Fruit fly (Drosophila melanogaster) whole organism, embryonic: Measurements from ENCODE around the gene CG14715.
A peak's percentile ranks its signal among the peaks of the same experiment; 100 is the strongest.

ENCODE experiments used
- Ada2b ChIP-seq: fragments of 200-800 bp; sonication (Bioruptor generic); IDR thresholded peaks from 2 replicates; pipeline ENCODE4 v1.3.6; 2022; ENCODE audit warnings: missing biosample characterization, missing genetic modification characterization
- Antp ChIP-seq: fragments of 200-800 bp; sonication (Bioruptor generic); optimal IDR thresholded peaks from 3 replicates; lab custom pipeline; 2016; ENCODE audit warnings: missing biosample characterization, missing genetic modification characterization
- BtbVII ChIP-seq: fragments of 200-800 bp; sonication (Bioruptor generic); optimal IDR thresholded peaks from 3 replicates; lab custom pipeline; 2017; ENCODE audit warnings: missing biosample characterization, mild to moderate bottlenecking, missing genetic modification characterization
- CG12659 ChIP-seq: fragments of 200-800 bp; sonication (Bioruptor generic); optimal IDR thresholded peaks from 3 replicates; lab custom pipeline; 2017; ENCODE audit warnings: mild to moderate bottlenecking, missing biosample characterization, missing genetic modification reagents, missing genetic modification characterization
- CG13424 ChIP-seq: fragments of 200-800 bp; sonication (Bioruptor generic); optimal IDR thresholded peaks from 2 replicates; lab custom pipeline; 2019; ENCODE audit warnings: missing biosample characterization, mild to moderate bottlenecking, missing genetic modification characterization, moderate library complexity
- CG14050 ChIP-seq: fragments of 200-800 bp; sonication (Bioruptor generic); IDR thresholded peaks from 3 replicates; pipeline ENCODE4 v1.3.6; 2022; ENCODE audit warnings: missing biosample characterization, missing genetic modification characterization
- CG14965 ChIP-seq: fragments of 200-800 bp; sonication (Bioruptor generic); optimal IDR thresholded peaks from 2 replicates; lab custom pipeline; 2016; ENCODE audit warnings: missing biosample characterization, missing genetic modification characterization, borderline replicate concordance
- CG15269 ChIP-seq: fragments of 200-800 bp; sonication (Bioruptor generic); optimal IDR thresholded peaks from 2 replicates; lab custom pipeline; 2018; ENCODE audit warnings: missing biosample characterization, mild to moderate bottlenecking, missing genetic modification characterization, moderate library complexity
- CG15514 ChIP-seq: fragments of 200-800 bp; sonication (Bioruptor generic); optimal IDR thresholded peaks from 3 replicates; lab custom pipeline; 2017; ENCODE audit warnings: missing biosample characterization, missing genetic modification characterization, mild to moderate bottlenecking, moderate library complexity, missing genetic modification reagents
- CG18262 ChIP-seq: fragments of 200-800 bp; optimal IDR thresholded peaks from 3 replicates; lab custom pipeline; 2019; ENCODE audit warnings: missing biosample characterization, mild to moderate bottlenecking, missing genetic modification characterization, moderate library complexity
- CG2199 ChIP-seq: fragments of 200-800 bp; sonication (Bioruptor generic); IDR thresholded peaks from 3 replicates; pipeline ENCODE4 v1.3.6; 2022; ENCODE audit warnings: missing biosample characterization, missing genetic modification characterization
- CG2889 ChIP-seq: fragments of 200-800 bp; sonication (Bioruptor generic); IDR thresholded peaks from 3 replicates; pipeline ENCODE4 v1.3.6; 2022; ENCODE audit warnings: missing biosample characterization, missing genetic modification characterization
- CG32532 ChIP-seq: fragments of 200-800 bp; sonication (Bioruptor generic); IDR thresholded peaks from 2 replicates; pipeline ENCODE4 v1.3.6; 2022; ENCODE audit warnings: missing biosample characterization, missing genetic modification characterization
- CG6654 ChIP-seq: fragments of 200-800 bp; sonication (Bioruptor generic); optimal IDR thresholded peaks from 2 replicates; lab custom pipeline; 2017; ENCODE audit warnings: missing biosample characterization, mild to moderate bottlenecking, missing genetic modification characterization
- CG8924 ChIP-seq: fragments of 200-800 bp; optimal IDR thresholded peaks from 3 replicates; lab custom pipeline; 2019; ENCODE audit warnings: missing biosample characterization, mild to moderate bottlenecking, missing genetic modification characterization, moderate library complexity
- CG9437 ChIP-seq: fragments of 200-800 bp; sonication (Bioruptor generic); optimal IDR thresholded peaks from 2 replicates; lab custom pipeline; 2018; ENCODE audit warnings: missing biosample characterization, mild to moderate bottlenecking, missing genetic modification characterization
- CG9876 ChIP-seq: fragments of 200-800 bp; sonication (Bioruptor generic); optimal IDR thresholded peaks from 2 replicates; lab custom pipeline; 2016; ENCODE audit warnings: missing biosample characterization, missing genetic modification characterization
- CHES-1-like ChIP-seq: fragments of 200-800 bp; sonication (Bioruptor generic); optimal IDR thresholded peaks from 2 replicates; lab custom pipeline; 2016; ENCODE audit warnings: missing biosample characterization, missing genetic modification characterization
- CkIIα-i1 ChIP-seq: fragments of 200-800 bp; sonication (Bioruptor generic); IDR thresholded peaks from 2 replicates; pipeline ENCODE4 v1.3.6; 2022; ENCODE audit warnings: missing biosample characterization, missing genetic modification characterization
- Dad ChIP-seq: fragments of 200-800 bp; sonication (Bioruptor generic); optimal IDR thresholded peaks from 3 replicates; lab custom pipeline; 2016; ENCODE audit warnings: missing biosample characterization, missing genetic modification characterization
- Dbx ChIP-seq: fragments of 200-800 bp; sonication (Bioruptor generic); IDR thresholded peaks from 3 replicates; pipeline ENCODE4 v1.3.6; 2022; ENCODE audit warnings: missing biosample characterization, missing genetic modification characterization
- Elba2 ChIP-seq: fragments of 200-800 bp; sonication (Bioruptor generic); optimal IDR thresholded peaks from 3 replicates; lab custom pipeline; 2016; ENCODE audit warnings: missing biosample characterization, missing genetic modification characterization
- Fer3 ChIP-seq: fragments of 200-800 bp; sonication (Bioruptor generic); optimal IDR thresholded peaks from 2 replicates; lab custom pipeline; 2018; ENCODE audit warnings: missing biosample characterization, mild to moderate bottlenecking, missing genetic modification characterization, moderate library complexity
- Hsf ChIP-seq: fragments of 200-800 bp; sonication (Bioruptor generic); optimal IDR thresholded peaks from 3 replicates; lab custom pipeline; 2016; ENCODE audit warnings: missing biosample characterization, missing genetic modification characterization
- Med ChIP-seq: fragments of 200-800 bp; sonication (Bioruptor generic); peaks from one replicate; lab custom pipeline; 2016; ENCODE audit warnings: missing biosample characterization, missing genetic modification characterization, mild to moderate bottlenecking, inconsistent platforms, moderate library complexity
- Mrtf ChIP-seq: fragments of 200-800 bp; sonication (Bioruptor generic); IDR thresholded peaks from 3 replicates; pipeline ENCODE4 v1.3.6; 2022; ENCODE audit warnings: missing biosample characterization, missing genetic modification characterization
- NC2β ChIP-seq: fragments of 200-800 bp; sonication (Bioruptor generic); optimal IDR thresholded peaks from 2 replicates; lab custom pipeline; 2016; ENCODE audit warnings: missing biosample characterization, missing genetic modification characterization
- NK7.1 ChIP-seq: fragments of 200-800 bp; sonication (Bioruptor generic); optimal IDR thresholded peaks from 3 replicates; lab custom pipeline; 2016; ENCODE audit warnings: missing biosample characterization, missing genetic modification characterization
- Neu2 ChIP-seq: fragments of 200-800 bp; sonication (Bioruptor generic); optimal IDR thresholded peaks from 3 replicates; lab custom pipeline; 2016; ENCODE audit warnings: missing biosample characterization, missing genetic modification characterization, borderline replicate concordance
- Oli ChIP-seq: fragments of 200-800 bp; sonication (Bioruptor generic); optimal IDR thresholded peaks from 2 replicates; lab custom pipeline; 2018; ENCODE audit warnings: missing biosample characterization, mild to moderate bottlenecking, missing genetic modification characterization, moderate library complexity
- Opbp ChIP-seq: fragments of 200-800 bp; sonication (Bioruptor generic); IDR thresholded peaks from 3 replicates; pipeline ENCODE4 v1.3.6; 2022; ENCODE audit warnings: missing biosample characterization, missing genetic modification characterization; ENCODE audit not compliant: partially characterized antibody
- Stat92E ChIP-seq, 3 experiments: fragments of >200 bp in 2 of 3; fragments of 200-800 bp in 1 of 3; sonication (Bioruptor generic) in 1 of 3; optimal IDR thresholded peaks; 2 replicates each; lab custom pipeline; 2017 to 2019; ENCODE audit warnings: missing biosample characterization in 3 of 3, missing genetic modification characterization in 3 of 3, mild to moderate bottlenecking in 1 of 3, moderate library complexity in 1 of 3
- TFAM ChIP-seq: fragments of 200-800 bp; sonication (Bioruptor generic); optimal IDR thresholded peaks from 2 replicates; lab custom pipeline; 2017; ENCODE audit warnings: missing biosample characterization, missing genetic modification characterization, inconsistent platforms
- bab2 ChIP-seq: fragments of 200-800 bp; sonication (Bioruptor generic); optimal IDR thresholded peaks from 2 replicates; lab custom pipeline; 2016; ENCODE audit warnings: missing biosample characterization, missing genetic modification characterization
- bigmax ChIP-seq: fragments of 200-800 bp; sonication (Bioruptor generic); optimal IDR thresholded peaks from 2 replicates; lab custom pipeline; 2018; ENCODE audit warnings: missing biosample characterization, mild to moderate bottlenecking, missing genetic modification characterization
- bowl ChIP-seq: fragments of 200-800 bp; sonication (Bioruptor generic); IDR thresholded peaks from 2 replicates; pipeline ENCODE4 v1.3.6; 2022; ENCODE audit warnings: missing biosample characterization, missing genetic modification characterization
- btn ChIP-seq: fragments of 200-800 bp; sonication (Bioruptor generic); optimal IDR thresholded peaks from 2 replicates; lab custom pipeline; 2016; ENCODE audit warnings: missing biosample characterization, missing genetic modification characterization
- chm ChIP-seq: fragments of 200-800 bp; sonication (Bioruptor generic); IDR thresholded peaks from 2 replicates; pipeline ENCODE4 v1.3.6; 2022; ENCODE audit warnings: missing biosample characterization, missing genetic modification characterization
- ci ChIP-seq: fragments of 200-800 bp; sonication (Bioruptor generic); IDR thresholded peaks from 3 replicates; pipeline ENCODE4 v1.3.6; 2022; ENCODE audit warnings: missing biosample characterization, missing genetic modification characterization
- emc ChIP-seq: fragments of 200-800 bp; sonication (Bioruptor generic); optimal IDR thresholded peaks from 2 replicates; lab custom pipeline; 2016; ENCODE audit warnings: missing biosample characterization, missing genetic modification characterization
- fru ChIP-seq: fragments of >200 bp; optimal IDR thresholded peaks from 2 replicates; lab custom pipeline; 2017
- gem ChIP-seq: fragments of 200-800 bp; sonication (Bioruptor generic); optimal IDR thresholded peaks from 2 replicates; lab custom pipeline; 2019; ENCODE audit warnings: missing biosample characterization, mild to moderate bottlenecking, missing genetic modification characterization, moderate library complexity
- grn ChIP-seq: fragments of 200-800 bp; sonication (Bioruptor generic); optimal IDR thresholded peaks from 3 replicates; lab custom pipeline; 2017; ENCODE audit warnings: missing biosample characterization, missing genetic modification characterization
- jigr1 ChIP-seq: fragments of 200-800 bp; sonication (Bioruptor generic); IDR thresholded peaks from 3 replicates; pipeline ENCODE4 v1.3.6; 2022; ENCODE audit warnings: missing biosample characterization, missing genetic modification characterization
- mam ChIP-seq: fragments of 200-800 bp; sonication (Bioruptor generic); optimal IDR thresholded peaks from 3 replicates; lab custom pipeline; 2016; ENCODE audit warnings: missing biosample characterization, missing genetic modification characterization
- mld ChIP-seq: fragments of 200-800 bp; sonication (Bioruptor generic); IDR thresholded peaks from 3 replicates; pipeline ENCODE4 v1.3.6; 2022; ENCODE audit warnings: missing biosample characterization, missing genetic modification characterization; ENCODE audit not compliant: partially characterized antibody
- oc ChIP-seq: fragments of 200-800 bp; sonication (Bioruptor generic); optimal IDR thresholded peaks from 2 replicates; lab custom pipeline; 2018; ENCODE audit warnings: missing biosample characterization, mild to moderate bottlenecking, missing genetic modification characterization, moderate library complexity
- psq ChIP-seq: fragments of 200-800 bp; sonication (Bioruptor generic); optimal IDR thresholded peaks from 2 replicates; lab custom pipeline; 2017; ENCODE audit warnings: missing biosample characterization, missing genetic modification characterization
- rib ChIP-seq: fragments of 200-800 bp; sonication (Bioruptor generic); IDR thresholded peaks from 2 replicates; pipeline ENCODE4 v1.3.6; 2022; ENCODE audit warnings: missing biosample characterization, missing genetic modification characterization
- seq ChIP-seq: fragments of 200-800 bp; sonication (Bioruptor generic); IDR thresholded peaks from 2 replicates; pipeline ENCODE4 v1.3.6; 2022; ENCODE audit warnings: missing biosample characterization, missing genetic modification characterization
- tap ChIP-seq: fragments of 200-800 bp; optimal IDR thresholded peaks from 3 replicates; lab custom pipeline; 2019; ENCODE audit warnings: missing biosample characterization, mild to moderate bottlenecking, missing genetic modification characterization, moderate library complexity
- zfh2 ChIP-seq: fragments of 200-800 bp; sonication (Bioruptor generic); optimal IDR thresholded peaks from 2 replicates; lab custom pipeline; 2016; ENCODE audit warnings: missing biosample characterization, missing genetic modification characterization

The CG14715 gene

dm6 chr3R:11649449-11649848, 24.6 kb upstream of the CG14715 start (continued):
- peak; percentile 40 for TF ChIP-seq grn (GFP tag; lab: Kevin White, UChicago)
- TF ChIP-seq Elba2 (GFP tag; lab: Kevin White, UChicago): peak; percentile 31
- peak; percentile 96 for TF ChIP-seq Dad (GFP tag; lab: Kevin White, UChicago)
- TF ChIP-seq rib: peak; percentile 97
- peak; percentile 92; the same call in 2 of the 3 replicates for TF ChIP-seq CG2199 (GFP tag; lab: Robert Waterston, UW)
- peak; percentile 95 for TF ChIP-seq Oli (tag; lab: Kevin White, UChicago)
- TF ChIP-seq Mrtf (GFP tag; lab: Robert Waterston, UW): peak; percentile 97
- TF ChIP-seq Neu2: peak; percentile 77
- TF ChIP-seq Med: peak; percentile 100
- TF ChIP-seq CG9437 (GFP tag; lab: Kevin White, UChicago): peak; percentile 85
- peak; percentile 95 for TF ChIP-seq CG9876 (GFP tag; lab: Kevin White, UChicago)
- TF ChIP-seq CHES-1-like: peak; percentile 98
- peak; percentile 98 for TF ChIP-seq CG15269 (tag; lab: Kevin White, UChicago)
- peak; percentile 84 for TF ChIP-seq CG18262 (tag; lab: Kevin White, UChicago)
- TF ChIP-seq Fer3 (tag; lab: Kevin White, UChicago): peak; percentile 97
- TF ChIP-seq CG14050 (GFP tag; lab: Robert Waterston, UW): peak; percentile 96
- no peak for TF ChIP-seq Stat92E (GFP tag; optimal IDR thresholded peaks at IDR 0.05; lab: Kevin White, UChicago)
- peak; percentile 98 for TF ChIP-seq bab2 (GFP tag; lab: Kevin White, UChicago)
- peak; percentile 93 for TF ChIP-seq NK7.1
- TF ChIP-seq zfh2 (GFP tag; lab: Kevin White, UChicago): peak; percentile 98
- peak; percentile 98 for TF ChIP-seq ci (GFP tag; lab: Robert Waterston, UW)
- peak; percentile 2 for TF ChIP-seq bigmax (GFP tag; lab: Kevin White, UChicago)
- TF ChIP-seq CG15514 (GFP tag; lab: Kevin White, UChicago): peak; percentile 92
- no peak for TF ChIP-seq mld (GFP tag; lab: Robert Waterston, UW)
- peak; percentile 99 for TF ChIP-seq CG32532 (GFP tag; lab: Robert Waterston, UW)
- TF ChIP-seq CG13424: peak; percentile 96
- TF ChIP-seq btn (GFP tag; lab: Kevin White, UChicago): peak; percentile 91
- peak; percentile 78 for TF ChIP-seq psq (GFP tag; lab: Kevin White, UChicago)
- TF ChIP-seq oc (tag; lab: Kevin White, UChicago): peak; percentile 93
- TF ChIP-seq Opbp (GFP tag; lab: Robert Waterston, UW): no peak
- peak; percentile 98 for TF ChIP-seq Antp (GFP tag; lab: Kevin White, UChicago)
- TF ChIP-seq Dbx (GFP tag; lab: Robert Waterston, UW): peak; percentile 98
- TF ChIP-seq chm (GFP tag; lab: Robert Waterston, UW): peak; percentile 95
- peak; percentile 73 for TF ChIP-seq CG14965
- peak; percentile 98 for TF ChIP-seq Ada2b (GFP tag; lab: Robert Waterston, UW)
- peak; percentile 94 for TF ChIP-seq emc (GFP tag; lab: Kevin White, UChicago)
- no peak for TF ChIP-seq fru (lab: Kevin White, UChicago)
- TF ChIP-seq BtbVII (GFP tag; lab: Kevin White, UChicago): peak; percentile 93
- TF ChIP-seq tap (tag; lab: Kevin White, UChicago): peak; percentile 93
- peak; percentile 93 for TF ChIP-seq CkIIα-i1 (GFP tag; lab: Robert Waterston, UW)
- TF ChIP-seq CG2889 (GFP tag; lab: Robert Waterston, UW): peak; percentile 95
- peak; percentile 92 for TF ChIP-seq NC2β (GFP tag; lab: Kevin White, UChicago)
- TF ChIP-seq CG6654 (GFP tag; lab: Kevin White, UChicago): peak; percentile 69
- TF ChIP-seq gem (tag; lab: Kevin White, UChicago): peak; percentile 96
- peak; percentile 92 for TF ChIP-seq bowl (GFP tag; lab: Robert Waterston, UW)
- TF ChIP-seq jigr1 (GFP tag; lab: Robert Waterston, UW): peak; percentile 85
- peak; percentile 8 for TF ChIP-seq TFAM
- peak; percentile 97 for TF ChIP-seq CG12659
- TF ChIP-seq Hsf: peak; percentile 97
- peak; percentile 95 for TF ChIP-seq seq (GFP tag; lab: Robert Waterston, UW)
- peak; percentile 92 for TF ChIP-seq CG8924 (tag; lab: Kevin White, UChicago)
- peak; percentile 99 for TF ChIP-seq mam (GFP tag; lab: Kevin White, UChicago)
